Worm (Caenorhabditis elegans) whole organism, L1 larva: ENCODE measurements around the gene gpla-1.
A peak's percentile ranks its signal among the peaks of the same experiment; 100 is the strongest.

Experiments used
- C04F5.9 ChIP-seq: sonication (generic microtip); optimal IDR thresholded peaks from 2 replicates; lab custom pipeline; 2016; ENCODE audit warnings: missing genetic modification characterization, missing compliant biosample characterization
- C16A3.4 ChIP-seq: fragments of 150-350 bp; optimal IDR thresholded peaks from 2 replicates; lab custom pipeline; 2014; ENCODE audit warnings: missing biosample characterization, missing genetic modification characterization
- Y116A8C.19 ChIP-seq: sonication (generic microtip); optimal IDR thresholded peaks from 2 replicates; lab custom pipeline; 2016; ENCODE audit warnings: missing compliant biosample characterization, missing genetic modification characterization, borderline replicate concordance
- alr-1 ChIP-seq: fragments of 200-800 bp; sonication (Bioruptor generic); optimal IDR thresholded peaks from 2 replicates; lab custom pipeline; 2018; ENCODE audit warnings: borderline replicate concordance, mild to moderate bottlenecking, missing genetic modification characterization, missing compliant biosample characterization
- aly-2 ChIP-seq: fragments of 150-350 bp; optimal IDR thresholded peaks from 2 replicates; lab custom pipeline; 2014; ENCODE audit warnings: missing biosample characterization, missing genetic modification characterization
- blmp-1 ChIP-seq: fragments of 150-350 bp; optimal IDR thresholded peaks from 2 replicates; lab custom pipeline; 2014; ENCODE audit warnings: missing biosample characterization, missing genetic modification characterization
- ceh-8 ChIP-seq: fragments of 200-800 bp; sonication (Bioruptor generic); optimal IDR thresholded peaks from 2 replicates; lab custom pipeline; 2018; ENCODE audit warnings: mild to moderate bottlenecking, missing genetic modification characterization, moderate library complexity, missing compliant biosample characterization
- ceh-82 ChIP-seq, 3 experiments: fragments of 150-350 bp in 1 of 3; sonication (generic microtip) in 2 of 3; optimal IDR thresholded peaks; 2 replicates each; lab custom pipeline; 2014 to 2017; ENCODE audit warnings: missing biosample characterization in 3 of 3, missing genetic modification characterization in 3 of 3
- ceh-88 ChIP-seq: fragments of 200-800 bp; sonication (Bioruptor generic); IDR thresholded peaks from 2 replicates; pipeline ENCODE4 v1.3.6; 2022; ENCODE audit warnings: missing genetic modification characterization, missing compliant biosample characterization
- ces-1 ChIP-seq: fragments of 150-350 bp; optimal IDR thresholded peaks from 2 replicates; lab custom pipeline; 2014; ENCODE audit warnings: missing biosample characterization, missing genetic modification reagents, missing genetic modification characterization
- dsc-1 ChIP-seq: sonication (generic microtip); optimal IDR thresholded peaks from 2 replicates; lab custom pipeline; 2016; ENCODE audit warnings: mild to moderate bottlenecking, missing genetic modification characterization, missing compliant biosample characterization
- efl-1 ChIP-seq, 4 experiments: fragments of 150-350 bp; optimal IDR thresholded peaks in 3 of 4; peaks in 1 of 4; 1 replicate in 1 of 4; 2 replicates in 3 of 4; lab custom pipeline; 2014; ENCODE audit warnings: missing biosample characterization in 2 of 4, missing genetic modification characterization in 2 of 4, missing genetic modification reagents in 2 of 4
- efl-3 ChIP-seq: fragments of 200-800 bp; sonication (Bioruptor generic); optimal IDR thresholded peaks from 2 replicates; lab custom pipeline; 2018; ENCODE audit warnings: mild to moderate bottlenecking, missing genetic modification characterization, missing compliant biosample characterization
- egl-13 ChIP-seq: sonication (generic microtip); optimal IDR thresholded peaks from 2 replicates; lab custom pipeline; 2016; ENCODE audit warnings: missing genotype, missing genetic modification reagents, missing genetic modification characterization, missing compliant biosample characterization
- egl-27 ChIP-seq, 2 experiments: fragments of 150-350 bp in 1 of 2; sonication (generic microtip); optimal IDR thresholded peaks; 3 replicates each; lab custom pipeline; 2017 to 2018; ENCODE audit warnings: missing biosample characterization in 2 of 2, missing genetic modification characterization in 2 of 2, missing genetic modification reagents in 2 of 2
- elt-3 ChIP-seq, 6 experiments: fragments of 150-350 bp in 1 of 6; sonication (generic microtip); optimal IDR thresholded peaks; 2 replicates each; lab custom pipeline; 2017 to 2018; ENCODE audit warnings: missing biosample characterization in 6 of 6, missing genetic modification characterization in 6 of 6, inconsistent platforms in 1 of 6
- fkh-10 ChIP-seq: sonication (generic microtip); optimal IDR thresholded peaks from 2 replicates; lab custom pipeline; 2017; ENCODE audit warnings: missing biosample characterization, missing genetic modification reagents, missing genetic modification characterization
- grh-1 ChIP-seq: fragments of 200-800 bp; sonication (Bioruptor generic); IDR thresholded peaks from 2 replicates; pipeline ENCODE4 v1.3.6; 2022; ENCODE audit warnings: missing genetic modification reagents, missing genetic modification characterization, missing compliant biosample characterization
- hlh-4 ChIP-seq: sonication (generic microtip); optimal IDR thresholded peaks from 2 replicates; lab custom pipeline; 2016; ENCODE audit warnings: mild to moderate bottlenecking, missing genetic modification characterization, missing compliant biosample characterization
- irx-1 ChIP-seq: sonication (generic microtip); optimal IDR thresholded peaks from 2 replicates; lab custom pipeline; 2016; ENCODE audit warnings: missing genetic modification characterization, missing compliant biosample characterization
- lin-13 ChIP-seq: fragments of 150-350 bp; optimal IDR thresholded peaks from 2 replicates; lab custom pipeline; 2014; ENCODE audit warnings: missing biosample characterization, missing genetic modification reagents, missing genetic modification characterization
- lin-14 ChIP-seq: fragments of 200-800 bp; sonication (Bioruptor generic); optimal IDR thresholded peaks from 2 replicates; lab custom pipeline; 2018; ENCODE audit warnings: mild to moderate bottlenecking, missing genetic modification characterization, moderate library complexity, missing compliant biosample characterization
- lin-15B ChIP-seq: fragments of 150-350 bp; sonication (generic microtip); optimal IDR thresholded peaks from 3 replicates; lab custom pipeline; 2014; ENCODE audit warnings: missing biosample characterization, missing genetic modification characterization
- lin-35 ChIP-seq, 2 experiments: fragments of 150-350 bp; optimal IDR thresholded peaks; 2 replicates each; lab custom pipeline; 2014; ENCODE audit warnings: missing biosample characterization in 2 of 2, missing genetic modification characterization in 2 of 2, missing genetic modification reagents in 2 of 2
- lin-39 ChIP-seq: fragments of 150-350 bp; optimal IDR thresholded peaks from 2 replicates; lab custom pipeline; 2014; ENCODE audit warnings: missing biosample characterization, missing genetic modification reagents, missing genetic modification characterization
- mab-9 ChIP-seq: fragments of 200-800 bp; sonication (Bioruptor generic); IDR thresholded peaks from 2 replicates; pipeline ENCODE4 v1.3.6; 2022; ENCODE audit warnings: missing genetic modification reagents, missing genetic modification characterization, missing compliant biosample characterization
- mdl-1 ChIP-seq, 2 experiments: fragments of 150-350 bp; optimal IDR thresholded peaks; 2 replicates each; lab custom pipeline; 2014 to 2017; ENCODE audit warnings: missing biosample characterization in 2 of 2, missing genetic modification characterization in 2 of 2, inconsistent platforms in 1 of 2
- mep-1 ChIP-seq: fragments of 150-350 bp; optimal IDR thresholded peaks from 2 replicates; lab custom pipeline; 2014; ENCODE audit warnings: missing biosample characterization, missing genetic modification characterization
- nhr-12 ChIP-seq: sonication (generic microtip); optimal IDR thresholded peaks from 2 replicates; lab custom pipeline; 2017; ENCODE audit warnings: missing biosample characterization, missing genetic modification characterization
- nhr-19 ChIP-seq: fragments of 200-800 bp; sonication (Bioruptor generic); conservative IDR thresholded peaks from 2 replicates; pipeline ENCODE4 v1.3.6; 2022; ENCODE audit warnings: missing genetic modification characterization, missing compliant biosample characterization
- nhr-47 ChIP-seq: sonication (generic microtip); optimal IDR thresholded peaks from 2 replicates; lab custom pipeline; 2016; ENCODE audit warnings: mild to moderate bottlenecking, missing genetic modification characterization, moderate library complexity, missing compliant biosample characterization
- nhr-71 ChIP-seq: sonication (generic microtip); optimal IDR thresholded peaks from 2 replicates; lab custom pipeline; 2016; ENCODE audit warnings: mild to moderate bottlenecking, missing genetic modification characterization, moderate library complexity, missing compliant biosample characterization
- nhr-77 ChIP-seq: fragments of 150-350 bp; optimal IDR thresholded peaks from 2 replicates; lab custom pipeline; 2014; ENCODE audit warnings: missing biosample characterization, missing genetic modification characterization
- nhr-84 ChIP-seq: sonication (generic microtip); optimal IDR thresholded peaks from 2 replicates; lab custom pipeline; 2017; ENCODE audit warnings: missing biosample characterization, missing genetic modification characterization
- nhr-85 ChIP-seq: sonication (generic microtip); peaks from one replicate; lab custom pipeline; 2016; ENCODE audit warnings: missing genetic modification characterization, inconsistent platforms, missing compliant biosample characterization
- nhr-90 ChIP-seq: sonication (generic microtip); optimal IDR thresholded peaks from 2 replicates; lab custom pipeline; 2016; ENCODE audit warnings: mild to moderate bottlenecking, missing genetic modification characterization, missing compliant biosample characterization; ENCODE audit not compliant: poor library complexity
- pag-3 ChIP-seq: sonication (generic microtip); optimal IDR thresholded peaks from 2 replicates; lab custom pipeline; 2017; ENCODE audit warnings: missing genetic modification characterization, mild to moderate bottlenecking, missing compliant biosample characterization, antibody characterized with exemption, borderline replicate concordance; ENCODE audit not compliant: insufficient read depth
- rnt-1 ChIP-seq: sonication (generic microtip); optimal IDR thresholded peaks from 2 replicates; lab custom pipeline; 2016; ENCODE audit warnings: mild to moderate bottlenecking, missing genetic modification characterization, moderate library complexity, missing compliant biosample characterization
- snpc-4 ChIP-seq: fragments of 150-350 bp; optimal IDR thresholded peaks from 2 replicates; lab custom pipeline; 2014; ENCODE audit warnings: missing biosample characterization, missing genetic modification characterization
- snu-23 ChIP-seq: sonication (generic microtip); optimal IDR thresholded peaks from 2 replicates; lab custom pipeline; 2016; ENCODE audit warnings: missing genetic modification characterization, missing compliant biosample characterization
- sptf-1 ChIP-seq: fragments of 150-350 bp; optimal IDR thresholded peaks from 2 replicates; lab custom pipeline; 2014; ENCODE audit warnings: missing biosample characterization, missing genetic modification characterization
- sup-37 ChIP-seq: fragments of 200-800 bp; sonication (Bioruptor generic); optimal IDR thresholded peaks from 2 replicates; lab custom pipeline; 2018; ENCODE audit warnings: mild to moderate bottlenecking, missing genetic modification characterization, missing compliant biosample characterization
- swsn-7 ChIP-seq: sonication (generic microtip); optimal IDR thresholded peaks from 2 replicates; lab custom pipeline; 2016; ENCODE audit warnings: missing genetic modification characterization, missing compliant biosample characterization
- tbx-2 ChIP-seq: sonication (generic microtip); optimal IDR thresholded peaks from 2 replicates; lab custom pipeline; 2016; ENCODE audit warnings: missing genetic modification characterization, missing compliant biosample characterization
- unc-130 ChIP-seq: fragments of 150-350 bp; optimal IDR thresholded peaks from 2 replicates; lab custom pipeline; 2017; ENCODE audit warnings: missing biosample characterization, missing genetic modification characterization, inconsistent platforms
- unc-62 ChIP-seq: fragments of 150-350 bp; optimal IDR thresholded peaks from 2 replicates; lab custom pipeline; 2014; ENCODE audit warnings: missing biosample characterization, missing genetic modification reagents, missing genetic modification characterization
- xbp-1 ChIP-seq: sonication (generic microtip); optimal IDR thresholded peaks from 2 replicates; lab custom pipeline; 2016; ENCODE audit warnings: missing genetic modification characterization, missing compliant biosample characterization
- zag-1 ChIP-seq: fragments of 150-350 bp; optimal IDR thresholded peaks from 2 replicates; lab custom pipeline; 2014; ENCODE audit warnings: missing biosample characterization, missing genetic modification characterization
- zip-4 ChIP-seq: fragments of 200-800 bp; sonication (Bioruptor generic); optimal IDR thresholded peaks from 2 replicates; lab custom pipeline; 2018; ENCODE audit warnings: mild to moderate bottlenecking, missing genetic modification characterization, moderate library complexity, missing compliant biosample characterization

Gene gpla-1

ce11 chrV:11921689-11922517, 15.7 kb downstream of the gpla-1 start (continued):
- TF ChIP-seq ces-1 (GFP tag; lab: Kevin White, UChicago) (no peak), nhr-84 (tag; lab: Kevin White, UChicago) (no peak), alr-1 (no peak), hlh-4 (tag; lab: Kevin White, UChicago) (no peak), rnt-1 (tag; lab: Kevin White, UChicago) (peak; percentile 31), ceh-88 (GFP tag; lab: Robert Waterston, UW) (no peak), nhr-47 (tag; lab: Kevin White, UChicago) (no peak), mep-1 (tag; lab: Kevin White, UChicago) (peak; percentile 51), egl-13 (tag; lab: Kevin White, UChicago) (no peak), swsn-7 (no peak), lin-15B (tag; lab: Kevin White, UChicago) (no peak), mdl-1 (tag; optimal IDR thresholded peaks at IDR 0.05; lab: Kevin White, UChicago) (no peak), unc-62 (GFP tag; lab: Kevin White, UChicago) (no peak), mab-9 (GFP tag; lab: Robert Waterston, UW) (no peak), aly-2 (no peak), lin-35 (GFP tag; optimal IDR thresholded peaks at IDR 0.05; lab: Kevin White, UChicago) (peak in 1 of 2 experiments; percentile 40), nhr-85 (peak; percentile 34), unc-130 (no peak), xbp-1 (tag; lab: Kevin White, UChicago) (no peak), fkh-10 (GFP tag; lab: Kevin White, UChicago) (no peak), Y116A8C.19 (tag; lab: Kevin White, UChicago) (no peak), nhr-12 (tag; lab: Kevin White, UChicago) (no peak), nhr-90 (tag; lab: Kevin White, UChicago) (no peak), zip-4 (GFP tag; lab: Kevin White, UChicago) (no peak), nhr-77 (tag; lab: Kevin White, UChicago) (no peak), blmp-1 (tag; lab: Kevin White, UChicago) (peak; percentile 56), efl-1 (optimal IDR thresholded peaks at IDR 0.05; lab: Kevin White, UChicago) (no peak), efl-1 (GFP tag; optimal IDR thresholded peaks at IDR 0.05 in 1 of 2; lab: Kevin White, UChicago) (peak; percentile 10 to 20), snpc-4 (tag; lab: Kevin White, UChicago) (no peak), snu-23 (peak; percentile 28), lin-13 (no peak), lin-14 (GFP tag; lab: Kevin White, UChicago) (peak; percentile 67), sptf-1 (tag; lab: Kevin White, UChicago) (no peak)

ce11 chrV:11921229-11921628, 16.4 kb downstream of the gpla-1 start:
- TF ChIP-seq efl-3: no peak
- no peak for TF ChIP-seq pag-3 (tag; lab: Kevin White, UChicago)
- TF ChIP-seq ceh-82 (tag; optimal IDR thresholded peaks at IDR 0.05; lab: Kevin White, UChicago): peak in 1 of 3 experiments; percentile 2
- TF ChIP-seq elt-3 (tag; optimal IDR thresholded peaks at IDR 0.05; lab: Kevin White, UChicago): peak in 1 of 6 experiments; percentile 37
- TF ChIP-seq dsc-1 (tag; lab: Kevin White, UChicago): no peak
- no peak for TF ChIP-seq lin-39 (tag; lab: Kevin White, UChicago)
- TF ChIP-seq ceh-8 (GFP tag; lab: Kevin White, UChicago): no peak
- TF ChIP-seq egl-27 (tag; optimal IDR thresholded peaks at IDR 0.05; lab: Kevin White, UChicago): no peak
- peak; percentile 3 for TF ChIP-seq C16A3.4
- no peak for TF ChIP-seq grh-1 (GFP tag; lab: Robert Waterston, UW)
- TF ChIP-seq aly-2: no peak
- no peak for TF ChIP-seq sup-37 (GFP tag; lab: Kevin White, UChicago)
- no peak for TF ChIP-seq irx-1
- TF ChIP-seq efl-1 (optimal IDR thresholded peaks at IDR 0.05; lab: Kevin White, UChicago): no peak
- TF ChIP-seq efl-1 (GFP tag; optimal IDR thresholded peaks at IDR 0.05 in 1 of 2; lab: Kevin White, UChicago): no peak
- peak; percentile 2 for TF ChIP-seq nhr-71 (tag; lab: Kevin White, UChicago)
- TF ChIP-seq rnt-1 (tag; lab: Kevin White, UChicago): no peak
- no peak for TF ChIP-seq zag-1 (tag; lab: Kevin White, UChicago)
- no peak for TF ChIP-seq C04F5.9 (tag; lab: Kevin White, UChicago)
- peak; percentile 33; the same call in 1 of the 2 replicates for TF ChIP-seq nhr-19
- TF ChIP-seq nhr-47 (tag; lab: Kevin White, UChicago): no peak
- TF ChIP-seq tbx-2 (tag; lab: Kevin White, UChicago): peak; percentile 6
- TF ChIP-seq swsn-7: no peak
